Fruit fly (Drosophila melanogaster): Measurements from ENCODE around the gene dj.

Gene dj

DNA sequence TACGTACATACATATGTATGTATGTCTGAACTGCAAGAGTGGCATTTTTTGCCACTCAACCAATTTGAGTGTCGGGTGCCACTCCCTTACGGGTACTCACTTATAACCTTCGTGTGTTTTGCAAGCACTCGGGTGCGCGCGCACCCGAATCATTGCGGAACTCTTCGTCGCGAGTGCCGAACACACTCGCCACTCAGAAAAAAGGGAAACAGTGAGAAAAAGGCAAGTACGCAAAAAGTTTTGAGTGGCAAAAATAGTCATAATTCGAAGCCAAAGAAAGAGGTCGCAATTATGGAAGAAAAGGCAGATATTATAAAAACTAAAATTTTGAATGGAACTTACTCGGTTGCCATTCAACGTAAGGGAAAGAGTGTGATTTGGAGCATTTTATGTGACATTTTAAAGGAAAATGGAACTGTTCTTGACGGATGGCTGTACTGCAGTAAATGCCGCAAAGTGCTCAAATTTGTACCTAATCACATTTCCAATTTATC, 31.3 kb downstream of the dj start (continued):
- TF ChIP-seq CG15479 (GFP tag; optimal IDR thresholded peaks at IDR 0.05) (peak; percentile 81), Meics (GFP tag; optimal IDR thresholded peaks at IDR 0.05) (no peak), lbe (GFP tag; optimal IDR thresholded peaks at IDR 0.05) (no peak), CG3838 (GFP tag; optimal IDR thresholded peaks at IDR 0.05) (no peak), CG9727 (GFP tag; optimal IDR thresholded peaks at IDR 0.05) (no peak), CG6689 (GFP tag; IDR thresholded peaks at IDR 0.05) (no peak), Hr3 (GFP tag; optimal IDR thresholded peaks at IDR 0.05) (no peak), ap (GFP tag; IDR thresholded peaks at IDR 0.05) (no peak), sens-2 (GFP tag; IDR thresholded peaks at IDR 0.05) (no peak), CG15073 (GFP tag; optimal IDR thresholded peaks at IDR 0.05) (no peak), otp (GFP tag; IDR thresholded peaks at IDR 0.05) (no peak), Hmx (GFP tag; optimal IDR thresholded peaks at IDR 0.05) (no peak), hbn (GFP tag; IDR thresholded peaks at IDR 0.05; ENCODE audit: partially characterized antibody) (no peak), shn (GFP tag; optimal IDR thresholded peaks at IDR 0.05) (no peak), abd-A (tag; optimal IDR thresholded peaks at IDR 0.05) (no peak), CG14441 (GFP tag; IDR thresholded peaks at IDR 0.05) (0 out of 2 replicates have a peak, but pooled peaks have one; percentile 7), CG4424 (GFP tag; optimal IDR thresholded peaks at IDR 0.05) (no peak), zfh2 (GFP tag; optimal IDR thresholded peaks at IDR 0.05) (no peak), Fer1 (GFP tag; optimal IDR thresholded peaks at IDR 0.05) (peak; percentile 37), CG9932 (GFP tag; IDR thresholded peaks at IDR 0.05) (peak; percentile 48), Camta (GFP tag; optimal IDR thresholded peaks at IDR 0.05) (no peak), YL-1 (GFP tag; optimal IDR thresholded peaks at IDR 0.05) (no peak), CG6272 (GFP tag; IDR thresholded peaks at IDR 0.05) (no peak), CG8765 (GFP tag; IDR thresholded peaks at IDR 0.05) (no peak), Spps (tag; optimal IDR thresholded peaks at IDR 0.05) (no peak), Nf-YA (GFP tag; IDR thresholded peaks at IDR 0.05) (no peak), knrl (GFP tag; IDR thresholded peaks at IDR 0.05; ENCODE audit: partially characterized antibody) (no peak), Lhr (GFP tag; optimal IDR thresholded peaks at IDR 0.05) (no peak), sob (GFP tag; IDR thresholded peaks at IDR 0.05) (0 out of 2 replicates have a peak, but pooled peaks have one; percentile 15), CG10979 (tag; optimal IDR thresholded peaks at IDR 0.05) (no peak), ems (GFP tag; optimal IDR thresholded peaks at IDR 0.05) (no peak), Six4 (GFP tag; optimal IDR thresholded peaks at IDR 0.05) (no peak), CG12391 (tag; optimal IDR thresholded peaks at IDR 0.05) (no peak), tx (GFP tag; optimal IDR thresholded peaks at IDR 0.05) (no peak), CoRest (tag; optimal IDR thresholded peaks at IDR 0.05) (no peak), luna (GFP tag; optimal IDR thresholded peaks at IDR 0.05) (no peak), CG7839 (tag; optimal IDR thresholded peaks at IDR 0.05) (no peak), Med (GFP tag) (no peak), CG1529 (GFP tag; optimal IDR thresholded peaks at IDR 0.05) (no peak), sim (GFP tag; IDR thresholded peaks at IDR 0.05) (no peak), vnd (GFP tag; IDR thresholded peaks at IDR 0.05; ENCODE audit: partially characterized antibody) (no peak), CG3995 (GFP tag; optimal IDR thresholded peaks at IDR 0.05) (no peak), Rx (GFP tag; IDR thresholded peaks at IDR 0.05) (no peak), chinmo (GFP tag; IDR thresholded peaks at IDR 0.05; ENCODE audit: partially characterized antibody) (0 out of 4 replicates have a peak, but pooled peaks have one; percentile 83), pita (GFP tag; optimal IDR thresholded peaks at IDR 0.05) (no peak), HLH54F (GFP tag; optimal IDR thresholded peaks at IDR 0.05) (no peak), Max (GFP tag; optimal IDR thresholded peaks at IDR 0.05) (no peak), grn (GFP tag; optimal IDR thresholded peaks at IDR 0.05) (no peak), tap (tag; optimal IDR thresholded peaks at IDR 0.05) (no peak), dmrt11E (tag; optimal IDR thresholded peaks at IDR 0.05) (no peak), CG18262 (tag; optimal IDR thresholded peaks at IDR 0.05) (no peak), CG7786 (GFP tag; optimal IDR thresholded peaks at IDR 0.05) (no peak)
